Worm (Caenorhabditis elegans): ENCODE measurements around the gene C24D10.6.

The C24D10.6 gene

ce11 chrIV:5136523-5136922 is 23.5 kb downstream of the C24D10.6 start:
- TF ChIP-seq sma-3 (GFP tag; optimal IDR thresholded peaks at IDR 0.05) (peak; percentile 5), unc-62 (GFP tag; optimal IDR thresholded peaks at IDR 0.05) (no peak), Y55F3AM.14 (GFP tag; optimal IDR thresholded peaks at IDR 0.05) (no peak), R02D3.7 (tag; optimal IDR thresholded peaks at IDR 0.05) (no peak), blmp-1 (tag; optimal IDR thresholded peaks at IDR 0.05; ENCODE audit: insufficient read depth) (no peak)

- TF ChIP-seq elt-1 (tag; optimal IDR thresholded peaks at IDR 0.05) (no peak), C34F6.9 (tag; optimal IDR thresholded peaks at IDR 0.05) (peak; percentile 24), snpc-4 (tag; optimal IDR thresholded peaks at IDR 0.05) (no peak), ztf-4 (tag; optimal IDR thresholded peaks at IDR 0.05) (no peak), crh-2 (tag; optimal IDR thresholded peaks at IDR 0.05) (no peak), nhr-129 (tag; optimal IDR thresholded peaks at IDR 0.05) (peak; percentile 9), R02D3.7 (tag; optimal IDR thresholded peaks at IDR 0.05) (no peak), lsy-2 (tag; optimal IDR thresholded peaks at IDR 0.05) (peak in 1 of 2 experiments; percentile 12), blmp-1 (tag; optimal IDR thresholded peaks at IDR 0.05; ENCODE audit: insufficient read depth) (no peak), mbf-1 (tag; optimal IDR thresholded peaks at IDR 0.05) (no peak), fos-1 (tag; optimal IDR thresholded peaks at IDR 0.05) (peak; percentile 90), egl-27 (tag; optimal IDR thresholded peaks at IDR 0.05) (no peak), mab-5 (tag; optimal IDR thresholded peaks at IDR 0.05) (peak; percentile 34)
These were observed 25.2 kb downstream of the C24D10.6 start for ce11 chrIV:5134798-5135197.

- TF ChIP-seq sma-9 (GFP tag; optimal IDR thresholded peaks at IDR 0.05), result peak; percentile 26
- TF ChIP-seq sma-9 (tag; optimal IDR thresholded peaks at IDR 0.05), result no peak
- peak; percentile 43 for TF ChIP-seq nhr-21 (tag; optimal IDR thresholded peaks at IDR 0.05)
- TF ChIP-seq lsy-2 (tag; optimal IDR thresholded peaks at IDR 0.05), result peak in 1 of 2 experiments; percentile 44
- TF ChIP-seq blmp-1 (tag; optimal IDR thresholded peaks at IDR 0.05; ENCODE audit: insufficient read depth), result peak; percentile 79
- TF ChIP-seq F13H6.1 (tag; optimal IDR thresholded peaks at IDR 0.05), result peak; percentile 41
- peak; percentile 7 for TF ChIP-seq zag-1 (tag; optimal IDR thresholded peaks at IDR 0.05)
- no peak for TF ChIP-seq elt-3 (tag; optimal IDR thresholded peaks at IDR 0.05)
- no peak for TF ChIP-seq ZK546.5 (tag; optimal IDR thresholded peaks at IDR 0.05)
- TF ChIP-seq fos-1 (tag; optimal IDR thresholded peaks at IDR 0.05), result peak; percentile 91
- no peak for TF ChIP-seq nhr-10 (tag; optimal IDR thresholded peaks at IDR 0.05)
- peak; percentile 49 for TF ChIP-seq unc-55 (GFP tag; optimal IDR thresholded peaks at IDR 0.05)
- TF ChIP-seq dmd-4 (tag; optimal IDR thresholded peaks at IDR 0.05), result no peak
- no peak for TF ChIP-seq ceh-16 (tag; optimal IDR thresholded peaks at IDR 0.05)
- peak; percentile 27 for TF ChIP-seq sma-3 (GFP tag; optimal IDR thresholded peaks at IDR 0.05)
- peak; percentile 24 for TF ChIP-seq nhr-129 (tag; optimal IDR thresholded peaks at IDR 0.05)
- TF ChIP-seq ztf-11 (tag; optimal IDR thresholded peaks at IDR 0.05), result no peak
- TF ChIP-seq crh-2 (tag; optimal IDR thresholded peaks at IDR 0.05), result peak; percentile 33
- TF ChIP-seq C34F6.9 (tag; optimal IDR thresholded peaks at IDR 0.05), result peak; percentile 41
These were observed 26.2 kb downstream of the C24D10.6 start for ce11 chrIV:5133791-5134370.

- peak; percentile 45 for TF ChIP-seq fos-1 (tag; optimal IDR thresholded peaks at IDR 0.05)
- no peak for TF ChIP-seq egl-27 (tag; optimal IDR thresholded peaks at IDR 0.05)
These were observed 28.3 kb downstream of the C24D10.6 start for ce11 chrIV:5131781-5132180.

ce11 chrIV:5121995-5122394 is 38.1 kb downstream of the C24D10.6 start, which contains the start of gene tkr-3:
TSS of gene tkr-3 (minus strand) at chrIV:5122095.
- no peak for TF ChIP-seq nhr-77 (tag; optimal IDR thresholded peaks at IDR 0.05)
- TF ChIP-seq ceh-82 (tag; optimal IDR thresholded peaks at IDR 0.05), result no peak
- TF ChIP-seq nhr-12 (tag; optimal IDR thresholded peaks at IDR 0.05), result no peak
- no peak for TF ChIP-seq blmp-1 (tag; optimal IDR thresholded peaks at IDR 0.05; ENCODE audit: insufficient read depth)

- TF ChIP-seq zag-1 (tag; optimal IDR thresholded peaks at IDR 0.05), result no peak
- TF ChIP-seq mab-5 (tag; optimal IDR thresholded peaks at IDR 0.05), result no peak
These were observed 48.5 kb downstream of the C24D10.6 start, which contains the start of gene AC7.3 for ce11 chrIV:5111533-5111932. TSS of gene AC7.3 (plus strand) at chrIV:5111833.

Measured in whole organism, L2 larva.